Worm (Caenorhabditis elegans) whole organism, L2 larva: Measurements from ENCODE around the gene hlh-11.
A peak's percentile ranks its signal among the peaks of the same experiment; 100 is the strongest.

ENCODE experiments used
- C34F6.9 ChIP-seq: fragments of 150-350 bp; optimal IDR thresholded peaks from 2 replicates; lab custom pipeline; 2014; ENCODE audit warnings: missing biosample characterization, missing genetic modification characterization
- F13H6.1 ChIP-seq: sonication (generic microtip); optimal IDR thresholded peaks from 2 replicates; lab custom pipeline; 2016; ENCODE audit warnings: missing genetic modification characterization, missing compliant biosample characterization
- Y55F3AM.14 ChIP-seq: fragments of 200-800 bp; sonication (Bioruptor generic); optimal IDR thresholded peaks from 2 replicates; lab custom pipeline; 2018; ENCODE audit warnings: mild to moderate bottlenecking, missing genetic modification characterization, missing compliant biosample characterization
- alr-1 ChIP-seq: fragments of 150-350 bp; optimal IDR thresholded peaks from 2 replicates; lab custom pipeline; 2014; ENCODE audit warnings: missing biosample characterization, missing genetic modification characterization
- aly-2 ChIP-seq: fragments of 150-350 bp; optimal IDR thresholded peaks from 2 replicates; lab custom pipeline; 2014; ENCODE audit warnings: missing biosample characterization, missing genetic modification characterization
- ama-1 ChIP-seq: fragments of 150-350 bp; optimal IDR thresholded peaks from 2 replicates; lab custom pipeline; 2018; ENCODE audit warnings: inconsistent platforms
- blmp-1 ChIP-seq: sonication (generic microtip); optimal IDR thresholded peaks from 2 replicates; lab custom pipeline; 2017; ENCODE audit warnings: missing genetic modification characterization, mild to moderate bottlenecking, missing compliant biosample characterization, antibody characterized with exemption, moderate library complexity; ENCODE audit not compliant: insufficient read depth
- ceh-16 ChIP-seq: fragments of 150-350 bp; optimal IDR thresholded peaks from 2 replicates; lab custom pipeline; 2014; ENCODE audit warnings: missing biosample characterization, missing genetic modification characterization
- ceh-82 ChIP-seq: fragments of 150-350 bp; optimal IDR thresholded peaks from 2 replicates; lab custom pipeline; 2014; ENCODE audit warnings: missing biosample characterization, missing genetic modification characterization
- crh-2 ChIP-seq: sonication (generic microtip); optimal IDR thresholded peaks from 2 replicates; lab custom pipeline; 2017; ENCODE audit warnings: missing biosample characterization, missing genetic modification characterization
- egl-27 ChIP-seq: sonication (generic microtip); optimal IDR thresholded peaks from 3 replicates; lab custom pipeline; 2017; ENCODE audit warnings: missing biosample characterization, missing genetic modification reagents, missing genetic modification characterization
- elt-1 ChIP-seq: fragments of 150-350 bp; optimal IDR thresholded peaks from 2 replicates; lab custom pipeline; 2014; ENCODE audit warnings: missing biosample characterization, missing genetic modification characterization
- elt-3 ChIP-seq: sonication (generic microtip); optimal IDR thresholded peaks from 2 replicates; lab custom pipeline; 2017; ENCODE audit warnings: missing biosample characterization, missing genetic modification characterization
- fos-1 ChIP-seq: fragments of 150-350 bp; optimal IDR thresholded peaks from 2 replicates; lab custom pipeline; 2014; ENCODE audit warnings: missing biosample characterization, missing genetic modification characterization
- gmeb-1 ChIP-seq: fragments of 150-350 bp; optimal IDR thresholded peaks from 2 replicates; lab custom pipeline; 2014; ENCODE audit warnings: missing biosample characterization, missing genetic modification characterization
- lin-13 ChIP-seq: fragments of 150-350 bp; optimal IDR thresholded peaks from 2 replicates; lab custom pipeline; 2014; ENCODE audit warnings: missing biosample characterization, missing genetic modification reagents, missing genetic modification characterization
- lsy-2 ChIP-seq, 2 experiments: fragments of 150-350 bp in 1 of 2; sonication (generic microtip) in 1 of 2; optimal IDR thresholded peaks; 2 replicates each; lab custom pipeline; 2014 to 2017; ENCODE audit warnings: missing biosample characterization in 2 of 2, missing genetic modification characterization in 2 of 2
- mab-5 ChIP-seq: fragments of 150-350 bp; optimal IDR thresholded peaks from 2 replicates; lab custom pipeline; 2014; ENCODE audit warnings: missing biosample characterization, missing genetic modification characterization
- mbf-1 ChIP-seq: sonication (generic microtip); optimal IDR thresholded peaks from 2 replicates; lab custom pipeline; 2017; ENCODE audit warnings: missing biosample characterization, missing genetic modification characterization
- mdl-1 ChIP-seq, 2 experiments: fragments of 150-350 bp in 1 of 2; sonication (generic microtip) in 1 of 2; optimal IDR thresholded peaks; 2 replicates each; lab custom pipeline; 2017; ENCODE audit warnings: missing biosample characterization in 2 of 2, missing genetic modification characterization in 2 of 2
- nhr-10 ChIP-seq: sonication (generic microtip); optimal IDR thresholded peaks from 2 replicates; lab custom pipeline; 2017; ENCODE audit warnings: missing biosample characterization, missing genetic modification characterization
- nhr-11 ChIP-seq: fragments of 150-350 bp; optimal IDR thresholded peaks from 2 replicates; lab custom pipeline; 2014; ENCODE audit warnings: missing biosample characterization, missing genetic modification characterization
- nhr-12 ChIP-seq: fragments of 150-350 bp; optimal IDR thresholded peaks from 2 replicates; lab custom pipeline; 2014; ENCODE audit warnings: missing biosample characterization, missing genetic modification characterization
- nhr-129 ChIP-seq: fragments of 150-350 bp; optimal IDR thresholded peaks from 2 replicates; lab custom pipeline; 2014; ENCODE audit warnings: missing biosample characterization, missing genetic modification characterization
- nhr-21 ChIP-seq: fragments of 150-350 bp; optimal IDR thresholded peaks from 2 replicates; lab custom pipeline; 2014; ENCODE audit warnings: missing biosample characterization, missing genetic modification characterization
- nhr-237 ChIP-seq: fragments of 150-350 bp; optimal IDR thresholded peaks from 2 replicates; lab custom pipeline; 2014; ENCODE audit warnings: missing biosample characterization, missing genetic modification characterization
- nhr-25 ChIP-seq: fragments of 150-350 bp; sonication (generic microtip); optimal IDR thresholded peaks from 3 replicates; lab custom pipeline; 2014; ENCODE audit warnings: missing biosample characterization, missing genetic modification characterization
- nhr-77 ChIP-seq: fragments of 150-350 bp; optimal IDR thresholded peaks from 2 replicates; lab custom pipeline; 2014; ENCODE audit warnings: missing biosample characterization, missing genetic modification characterization
- peb-1 ChIP-seq: fragments of 150-350 bp; optimal IDR thresholded peaks from 2 replicates; lab custom pipeline; 2014; ENCODE audit warnings: missing biosample characterization, missing genetic modification characterization
- sem-4 ChIP-seq: fragments of 150-350 bp; optimal IDR thresholded peaks from 2 replicates; lab custom pipeline; 2014; ENCODE audit warnings: missing biosample characterization, missing genetic modification reagents, missing genetic modification characterization
- skn-1 ChIP-seq: sonication (generic microtip); optimal IDR thresholded peaks from 2 replicates; lab custom pipeline; 2017; ENCODE audit warnings: missing biosample characterization, missing genetic modification characterization
- sma-9 ChIP-seq, 2 experiments: fragments of 150-350 bp in 1 of 2; sonication (generic microtip) in 1 of 2; optimal IDR thresholded peaks; 2 replicates each; lab custom pipeline; 2014 to 2016; ENCODE audit warnings: missing genetic modification characterization in 2 of 2, mild to moderate bottlenecking in 1 of 2, missing biosample characterization in 1 of 2, missing compliant biosample characterization in 1 of 2, missing genetic modification reagents in 1 of 2, moderate library complexity in 1 of 2
- snpc-4 ChIP-seq: fragments of 150-350 bp; optimal IDR thresholded peaks from 2 replicates; lab custom pipeline; 2014; ENCODE audit warnings: missing biosample characterization, missing genetic modification characterization
- unc-39 ChIP-seq: fragments of 150-350 bp; optimal IDR thresholded peaks from 2 replicates; lab custom pipeline; 2014; ENCODE audit warnings: missing biosample characterization, missing genetic modification characterization
- unc-55 ChIP-seq: fragments of 150-350 bp; sonication (generic microtip); optimal IDR thresholded peaks from 3 replicates; lab custom pipeline; 2014; ENCODE audit warnings: missing biosample characterization, missing genetic modification reagents, missing genetic modification characterization
- unc-62 ChIP-seq: fragments of 150-350 bp; optimal IDR thresholded peaks from 2 replicates; lab custom pipeline; 2014; ENCODE audit warnings: missing biosample characterization, missing genetic modification reagents, missing genetic modification characterization
- ztf-1 ChIP-seq: fragments of 200-800 bp; sonication (Bioruptor generic); conservative IDR thresholded peaks from 2 replicates; pipeline ENCODE4 v1.3.6; 2022; ENCODE audit warnings: missing genetic modification characterization, missing compliant biosample characterization

The hlh-11 gene

DNA sequence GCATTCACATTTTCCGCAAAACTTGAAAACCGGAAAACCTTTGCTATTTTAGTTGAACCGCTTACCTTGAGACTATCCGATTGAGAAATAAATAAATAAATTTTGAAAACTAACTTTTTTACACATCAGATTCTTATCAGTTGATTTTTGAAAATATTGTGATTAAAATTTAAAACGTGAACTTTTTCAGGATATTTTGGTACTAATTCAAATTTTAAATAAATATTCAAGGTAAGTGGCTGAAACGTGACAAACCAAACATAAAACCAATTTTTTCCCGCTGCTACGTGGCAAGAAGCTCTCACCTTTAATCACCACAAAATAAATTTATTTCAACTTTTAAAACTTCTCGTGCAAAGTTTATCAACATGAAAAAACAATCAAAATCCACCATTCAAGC, 32.4 kb downstream of the hlh-11 start, which contains the start of gene C15H7.3:
Gene C15H7.3, minus strand, starts transcription at position 101 of the 400 bp plus-strand sequence.
- TF ChIP-seq elt-1 (tag; lab: Kevin White, UChicago) (no peak), snpc-4 (tag; lab: Kevin White, UChicago) (no peak), unc-62 (GFP tag; lab: Kevin White, UChicago) (no peak), ama-1 (no peak), alr-1 (tag; lab: Kevin White, UChicago) (no peak), nhr-25 (no peak), nhr-21 (tag; lab: Kevin White, UChicago) (no peak), lsy-2 (tag; optimal IDR thresholded peaks at IDR 0.05; lab: Kevin White, UChicago) (no peak), mdl-1 (tag; optimal IDR thresholded peaks at IDR 0.05; lab: Kevin White, UChicago) (no peak), nhr-77 (tag; lab: Kevin White, UChicago) (no peak), nhr-12 (tag; lab: Kevin White, UChicago) (no peak), sma-9 (GFP tag; optimal IDR thresholded peaks at IDR 0.05; lab: Kevin White, UChicago) (no peak), sma-9 (tag; optimal IDR thresholded peaks at IDR 0.05; lab: Kevin White, UChicago) (no peak), aly-2 (tag; lab: Kevin White, UChicago) (no peak), skn-1 (no peak), crh-2 (tag; lab: Kevin White, UChicago) (no peak), nhr-129 (tag; lab: Kevin White, UChicago) (no peak), unc-55 (no peak), ceh-16 (tag; lab: Kevin White, UChicago) (no peak)
- TF ChIP-seq, all 48 proteins: peak for 0

DNA sequence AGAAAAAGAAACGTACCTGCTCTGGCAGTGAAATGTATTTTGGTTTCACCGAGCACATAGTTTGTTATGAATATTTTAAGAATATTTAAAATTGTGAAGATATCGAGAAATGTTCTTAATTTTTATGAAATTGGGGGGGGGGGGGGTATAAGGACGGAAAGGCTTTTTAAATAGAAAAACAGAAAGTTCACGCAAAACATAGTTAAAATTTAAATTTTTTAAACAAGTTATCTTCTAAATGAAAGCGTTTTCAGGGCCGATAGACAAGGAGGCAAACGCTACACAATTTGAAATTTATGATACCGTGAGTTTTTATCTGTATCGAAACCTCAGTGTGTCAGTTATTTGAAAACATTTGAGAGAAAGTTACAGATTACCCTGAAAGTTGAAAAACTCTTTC, 36.3 kb downstream of the hlh-11 start, which contains the start of gene C15H7.4:
Gene C15H7.4, minus strand, starts transcription at position 101 of the 400 bp plus-strand sequence.
- no peak for TF ChIP-seq peb-1 (tag; lab: Kevin White, UChicago)
- no peak for TF ChIP-seq unc-62 (GFP tag; lab: Kevin White, UChicago)
- TF ChIP-seq ztf-1 (GFP tag; lab: Robert Waterston, UW): no peak
- no peak for TF ChIP-seq nhr-12 (tag; lab: Kevin White, UChicago)
- no peak for TF ChIP-seq Y55F3AM.14 (GFP tag; lab: Kevin White, UChicago)
- no peak for TF ChIP-seq ceh-82 (tag; lab: Kevin White, UChicago)
- no peak for TF ChIP-seq fos-1

DNA sequence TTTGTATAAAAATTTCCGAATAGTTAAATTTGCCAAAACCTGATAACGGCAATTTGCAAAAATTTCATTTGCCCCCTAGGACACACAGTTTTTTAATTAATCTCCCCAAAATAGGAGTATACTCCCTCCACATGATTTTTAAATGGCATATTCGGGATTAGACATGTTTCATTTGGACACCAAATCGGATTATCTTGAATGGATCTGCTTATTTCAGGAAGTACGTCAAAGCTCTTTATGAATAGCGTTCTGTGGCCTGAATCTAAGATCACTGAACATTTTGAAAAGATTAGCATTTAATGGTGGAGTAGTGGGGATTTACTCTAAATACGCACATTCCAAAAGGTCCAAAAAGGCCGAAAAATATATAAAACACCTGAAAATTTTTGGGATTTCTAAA, 39.1 kb downstream of the hlh-11 start:
- TF ChIP-seq ztf-1 (GFP tag; lab: Robert Waterston, UW) (no peak), sma-9 (GFP tag; optimal IDR thresholded peaks at IDR 0.05; lab: Kevin White, UChicago) (peak; percentile 35), sma-9 (tag; optimal IDR thresholded peaks at IDR 0.05; lab: Kevin White, UChicago) (no peak)

DNA sequence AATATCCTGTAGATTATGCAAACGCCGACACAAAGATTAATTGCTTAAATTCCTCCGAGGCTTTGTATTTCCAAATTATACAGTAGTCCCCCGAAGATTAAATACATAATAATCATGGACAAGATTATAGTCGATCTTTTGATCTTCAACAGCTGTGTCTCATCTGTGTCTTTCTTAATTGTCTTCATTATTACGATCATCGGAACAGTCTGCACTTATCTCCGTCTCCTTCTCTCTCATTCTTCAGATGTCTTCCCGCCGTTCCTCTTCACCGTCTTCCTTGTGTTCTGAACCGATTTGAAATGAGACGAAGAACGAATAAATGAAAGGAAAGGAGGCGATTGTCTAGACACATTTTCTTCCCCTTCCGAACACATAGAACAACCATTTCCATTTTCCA, 41.6 kb downstream of the hlh-11 start:
- no peak for TF ChIP-seq Y55F3AM.14 (GFP tag; lab: Kevin White, UChicago)
- no peak for TF ChIP-seq nhr-25
- no peak for TF ChIP-seq lin-13 (GFP tag; lab: Kevin White, UChicago)
- TF ChIP-seq aly-2 (tag; lab: Kevin White, UChicago): no peak
- no peak for TF ChIP-seq elt-3 (tag; lab: Kevin White, UChicago)
- TF ChIP-seq gmeb-1: no peak
- peak; percentile 71 for TF ChIP-seq sma-9 (GFP tag; optimal IDR thresholded peaks at IDR 0.05; lab: Kevin White, UChicago)
- no peak for TF ChIP-seq sma-9 (tag; optimal IDR thresholded peaks at IDR 0.05; lab: Kevin White, UChicago)
- no peak for TF ChIP-seq mbf-1
- TF ChIP-seq egl-27 (tag; lab: Kevin White, UChicago): no peak
- no peak for TF ChIP-seq unc-55
- no peak for TF ChIP-seq unc-39
- TF ChIP-seq ceh-82 (tag; lab: Kevin White, UChicago): no peak
- TF ChIP-seq skn-1: no peak
- no peak for TF ChIP-seq elt-1 (tag; lab: Kevin White, UChicago)
- TF ChIP-seq sem-4 (tag; lab: Kevin White, UChicago): peak; percentile 63

DNA sequence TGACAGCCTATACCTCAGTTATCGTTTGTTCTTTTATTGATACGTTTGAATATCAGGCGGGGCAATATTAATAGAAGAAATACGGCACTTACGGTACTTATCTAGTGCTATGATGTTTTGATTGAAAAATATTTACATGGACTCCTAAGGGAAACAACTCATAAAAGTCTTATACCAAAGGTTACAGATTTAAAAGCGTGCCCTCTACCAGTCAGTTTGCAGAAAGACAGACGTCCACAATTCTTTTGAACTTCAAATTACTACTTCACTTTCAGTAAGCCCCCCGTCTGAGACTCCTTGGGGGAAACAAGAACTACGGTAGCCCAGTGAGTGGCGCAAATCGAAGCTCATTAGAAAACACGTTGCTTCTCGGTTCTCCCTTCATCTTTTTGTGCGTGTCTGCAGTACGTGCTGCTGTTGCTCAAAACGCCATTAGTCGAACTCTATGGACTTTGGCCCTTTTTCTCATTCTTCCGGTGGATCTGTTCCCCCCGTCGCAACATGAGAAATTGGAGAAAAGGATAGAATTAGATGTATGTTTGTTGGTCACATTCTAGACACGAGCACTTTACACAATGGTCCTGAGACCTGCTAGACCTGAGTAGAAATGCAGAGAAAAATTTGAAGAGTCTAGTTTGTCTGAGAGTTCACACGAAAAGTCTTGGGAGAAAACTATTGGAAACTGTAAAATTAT, 42.9 kb downstream of the hlh-11 start:
- peak in 1 of 2 experiments; percentile 47 for TF ChIP-seq lsy-2 (tag; optimal IDR thresholded peaks at IDR 0.05; lab: Kevin White, UChicago)
- TF ChIP-seq crh-2 (tag; lab: Kevin White, UChicago): no peak
- peak; percentile 35 for TF ChIP-seq nhr-129 (tag; lab: Kevin White, UChicago)
- TF ChIP-seq F13H6.1 (tag; lab: Kevin White, UChicago): peak; percentile 74
- TF ChIP-seq sma-9 (GFP tag; optimal IDR thresholded peaks at IDR 0.05; lab: Kevin White, UChicago): peak; percentile 65
- no peak for TF ChIP-seq sma-9 (tag; optimal IDR thresholded peaks at IDR 0.05; lab: Kevin White, UChicago)
- TF ChIP-seq elt-1 (tag; lab: Kevin White, UChicago): no peak
- TF ChIP-seq sem-4 (tag; lab: Kevin White, UChicago): peak; percentile 21
- no peak for TF ChIP-seq unc-39
- peak; percentile 32 for TF ChIP-seq C34F6.9 (tag; lab: Kevin White, UChicago)
- no peak for TF ChIP-seq snpc-4 (tag; lab: Kevin White, UChicago)
- no peak for TF ChIP-seq nhr-237 (tag; lab: Kevin White, UChicago)
- TF ChIP-seq alr-1 (tag; lab: Kevin White, UChicago): no peak
- TF ChIP-seq nhr-11 (tag; lab: Kevin White, UChicago): no peak
- no peak for TF ChIP-seq ama-1
- peak; percentile 10 for TF ChIP-seq mab-5 (tag; lab: Kevin White, UChicago)
- TF ChIP-seq nhr-12 (tag; lab: Kevin White, UChicago): no peak
- no peak for TF ChIP-seq blmp-1 (tag; lab: Kevin White, UChicago)
- no peak for TF ChIP-seq nhr-77 (tag; lab: Kevin White, UChicago)
- no peak for TF ChIP-seq nhr-25
- TF ChIP-seq Y55F3AM.14 (GFP tag; lab: Kevin White, UChicago): no peak
- TF ChIP-seq egl-27 (tag; lab: Kevin White, UChicago): no peak
- TF ChIP-seq nhr-10 (tag; lab: Kevin White, UChicago): no peak
